Worm (Caenorhabditis elegans) whole organism, mixed stage, embryonic: ENCODE data around the gene doxa-1.

Source experiments
- drap-1 ChIP-seq: fragments of 200-800 bp; sonication (Bioruptor generic); optimal IDR thresholded peaks from 3 replicates; lab custom pipeline; 2018; ENCODE audit warnings: mild to moderate bottlenecking, missing genetic modification characterization, missing compliant biosample characterization
- elt-1 ChIP-seq: sonication (generic microtip); optimal IDR thresholded peaks from 2 replicates; lab custom pipeline; 2017; ENCODE audit warnings: missing genetic modification characterization, mild to moderate bottlenecking, missing compliant biosample characterization, antibody characterized with exemption, moderate library complexity, borderline replicate concordance; ENCODE audit not compliant: insufficient read depth
- lin-13 ChIP-seq: fragments of 150-350 bp; optimal IDR thresholded peaks from 2 replicates; lab custom pipeline; 2014; ENCODE audit warnings: missing biosample characterization, missing genetic modification characterization
- lsy-2 ChIP-seq: fragments of 150-350 bp; optimal IDR thresholded peaks from 2 replicates; lab custom pipeline; 2014; ENCODE audit warnings: missing biosample characterization, missing genetic modification characterization
- mab-5 ChIP-seq: fragments of 150-350 bp; optimal IDR thresholded peaks from 2 replicates; lab custom pipeline; 2014; ENCODE audit warnings: missing biosample characterization, missing genetic modification characterization
- nhr-237 ChIP-seq: fragments of 150-350 bp; optimal IDR thresholded peaks from 2 replicates; lab custom pipeline; 2014; ENCODE audit warnings: missing biosample characterization, missing genetic modification characterization
- nhr-76 ChIP-seq: sonication (generic microtip); optimal IDR thresholded peaks from 2 replicates; lab custom pipeline; 2017; ENCODE audit warnings: missing biosample characterization, missing genetic modification characterization
- pha-4 ChIP-seq: fragments of 150-350 bp; optimal IDR thresholded peaks from 2 replicates; lab custom pipeline; 2018; ENCODE audit warnings: missing biosample characterization, missing genetic modification reagents, missing genetic modification characterization
- snpc-4 ChIP-seq: fragments of 150-350 bp; optimal IDR thresholded peaks from 2 replicates; lab custom pipeline; 2014; ENCODE audit warnings: missing biosample characterization, missing genetic modification characterization
- unc-62 ChIP-seq: fragments of 150-350 bp; optimal IDR thresholded peaks from 2 replicates; lab custom pipeline; 2014; ENCODE audit warnings: missing biosample characterization, missing genetic modification reagents, missing genetic modification characterization
- zip-8 ChIP-seq: fragments of 150-350 bp; optimal IDR thresholded peaks from 2 replicates; lab custom pipeline; 2014; ENCODE audit warnings: missing biosample characterization, missing genetic modification characterization

DNA sequence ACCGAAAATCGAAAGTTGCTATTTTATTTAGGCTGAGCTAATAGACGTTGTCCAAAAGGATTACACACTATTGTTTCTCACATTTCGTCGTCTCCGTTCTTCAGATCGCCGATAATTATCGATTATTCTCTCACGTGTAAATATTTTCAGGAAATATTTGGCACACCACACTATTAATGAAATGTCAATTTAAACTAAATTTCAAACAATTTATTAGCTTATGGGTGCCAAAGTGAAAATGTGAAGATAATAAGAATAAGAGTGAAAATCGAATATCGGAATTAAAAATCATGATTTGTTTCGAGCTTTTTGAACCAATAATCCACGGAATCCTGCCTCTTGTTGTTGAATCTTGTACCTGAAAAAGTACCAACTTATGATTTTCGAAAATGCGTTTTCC is 35.7 kb downstream of the doxa-1 start, which contains the start of gene C06E1.11:
- TF ChIP-seq elt-1 (tag; lab: Kevin White, UChicago) (no peak), pha-4 (tag; lab: Kevin White, UChicago) (no peak), lsy-2 (tag; lab: Kevin White, UChicago) (no peak), zip-8 (no peak), nhr-76 (no peak), unc-62 (GFP tag; lab: Kevin White, UChicago) (no peak), lin-13 (tag; lab: Kevin White, UChicago) (no peak), nhr-237 (tag; lab: Kevin White, UChicago) (no peak), mab-5 (tag; lab: Kevin White, UChicago) (no peak), snpc-4 (no peak), drap-1 (no peak)
